Worm (Caenorhabditis elegans) whole organism, late embryonic: ENCODE measurements around the gene F58D2.2.

Experiments
- F13H6.1 ChIP-seq: sonication (generic microtip); optimal IDR thresholded peaks from 2 replicates; lab custom pipeline; 2016; ENCODE audit warnings: missing genetic modification characterization, missing compliant biosample characterization
- K09A11.1 ChIP-seq: sonication (generic microtip); optimal IDR thresholded peaks from 2 replicates; lab custom pipeline; 2017; ENCODE audit warnings: antibody characterized with exemption, mild to moderate bottlenecking, missing genetic modification characterization, missing compliant biosample characterization; ENCODE audit not compliant: insufficient read depth
- ceh-14 ChIP-seq: sonication (generic microtip); optimal IDR thresholded peaks from 2 replicates; lab custom pipeline; 2016; ENCODE audit warnings: missing genotype, missing genetic modification characterization, missing compliant biosample characterization
- ceh-9 ChIP-seq: sonication (generic microtip); optimal IDR thresholded peaks from 2 replicates; lab custom pipeline; 2016; ENCODE audit warnings: mild to moderate bottlenecking, missing genetic modification characterization, inconsistent platforms, missing compliant biosample characterization
- dmd-4 ChIP-seq: sonication (generic microtip); optimal IDR thresholded peaks from 2 replicates; lab custom pipeline; 2016; ENCODE audit warnings: borderline replicate concordance, missing genetic modification characterization, missing compliant biosample characterization
- fkh-6 ChIP-seq: sonication (generic microtip); optimal IDR thresholded peaks from 2 replicates; lab custom pipeline; 2016; ENCODE audit warnings: missing genetic modification characterization, missing compliant biosample characterization
- lin-11 ChIP-seq: fragments of 200-800 bp; sonication (Bioruptor generic); optimal IDR thresholded peaks from 2 replicates; lab custom pipeline; 2018; ENCODE audit warnings: mild to moderate bottlenecking, missing genetic modification characterization, missing compliant biosample characterization
- madf-2 ChIP-seq: sonication (generic microtip); optimal IDR thresholded peaks from 2 replicates; lab custom pipeline; 2017; ENCODE audit warnings: missing genetic modification characterization, missing compliant biosample characterization
- odd-2 ChIP-seq: sonication (generic microtip); optimal IDR thresholded peaks from 2 replicates; lab custom pipeline; 2017; ENCODE audit warnings: antibody characterized with exemption, mild to moderate bottlenecking, missing genetic modification characterization, missing compliant biosample characterization
- pax-1 ChIP-seq: fragments of 150-350 bp; optimal IDR thresholded peaks from 2 replicates; lab custom pipeline; 2014; ENCODE audit warnings: missing biosample characterization, missing genetic modification characterization
- sdc-2 ChIP-seq: sonication (generic microtip); optimal IDR thresholded peaks from 2 replicates; lab custom pipeline; 2016; ENCODE audit warnings: missing genotype, missing genetic modification characterization, missing compliant biosample characterization
- sox-4 ChIP-seq: sonication (generic microtip); optimal IDR thresholded peaks from 2 replicates; lab custom pipeline; 2017; ENCODE audit warnings: mild to moderate bottlenecking, missing genetic modification characterization, inconsistent platforms, missing compliant biosample characterization
- tbx-2 ChIP-seq: sonication (generic microtip); optimal IDR thresholded peaks from 2 replicates; lab custom pipeline; 2016; ENCODE audit warnings: missing genetic modification characterization, missing compliant biosample characterization
- zip-5 ChIP-seq: sonication (generic microtip); optimal IDR thresholded peaks from 2 replicates; lab custom pipeline; 2016; ENCODE audit warnings: missing genetic modification characterization, missing compliant biosample characterization

Gene F58D2.2

DNA sequence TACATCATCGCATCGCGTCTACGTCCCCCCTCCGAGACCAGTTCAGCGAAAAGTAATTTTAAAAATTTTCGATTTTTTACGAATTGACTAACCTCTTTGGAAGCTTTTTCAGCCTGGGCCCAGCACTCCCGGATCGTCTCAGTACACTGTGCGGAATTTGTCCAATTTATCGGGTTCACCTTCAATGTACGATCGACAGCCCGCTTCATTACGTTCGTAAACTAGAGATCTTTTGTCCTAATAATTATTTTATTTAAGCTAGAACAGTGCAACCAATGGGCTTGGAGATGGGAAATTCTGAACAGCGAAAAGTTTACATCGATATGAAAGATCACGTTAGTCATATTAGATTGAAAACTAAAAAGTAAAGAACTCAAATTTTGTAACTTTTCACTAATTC lies 51.8 kb downstream of the F58D2.2 start:
- no peak for TF ChIP-seq K09A11.1 (tag; lab: Kevin White, UChicago)
- no peak for TF ChIP-seq fkh-6 (tag; lab: Kevin White, UChicago)
- TF ChIP-seq sdc-2 (tag; lab: Kevin White, UChicago): no peak
- no peak for TF ChIP-seq pax-1 (tag; lab: Kevin White, UChicago)
- no peak for TF ChIP-seq F13H6.1
- TF ChIP-seq dmd-4 (tag; lab: Kevin White, UChicago): no peak
- TF ChIP-seq ceh-14 (tag; lab: Kevin White, UChicago): no peak
- no peak for TF ChIP-seq sox-4 (tag; lab: Kevin White, UChicago)
- no peak for TF ChIP-seq madf-2 (tag; lab: Kevin White, UChicago)
- TF ChIP-seq zip-5: no peak
- TF ChIP-seq odd-2 (tag; lab: Kevin White, UChicago): no peak
- no peak for TF ChIP-seq tbx-2 (tag; lab: Kevin White, UChicago)
- no peak for TF ChIP-seq ceh-9 (tag; lab: Kevin White, UChicago)
- no peak for TF ChIP-seq lin-11 (tag; lab: Kevin White, UChicago)
- TF ChIP-seq, all 69 proteins: peak for 0
